Worm (Caenorhabditis elegans) whole organism, L4 larva: ENCODE data around the gene blos-7.

Source experiments
- F10B5.3 ChIP-seq: sonication (generic microtip); optimal IDR thresholded peaks from 2 replicates; lab custom pipeline; 2016; ENCODE audit warnings: mild to moderate bottlenecking, missing genetic modification characterization, missing compliant biosample characterization
- F37D6.2 ChIP-seq: sonication (generic microtip); optimal IDR thresholded peaks from 2 replicates; lab custom pipeline; 2016; ENCODE audit warnings: mild to moderate bottlenecking, missing genetic modification characterization, missing compliant biosample characterization
- F49E8.2 ChIP-seq: sonication (generic microtip); optimal IDR thresholded peaks from 2 replicates; lab custom pipeline; 2016; ENCODE audit warnings: missing compliant biosample characterization, mild to moderate bottlenecking, missing genetic modification characterization, borderline replicate concordance
- Y105C5A.15 ChIP-seq: fragments of 200-800 bp; sonication (Bioruptor generic); IDR thresholded peaks from 2 replicates; pipeline ENCODE4 v1.3.6; 2022; ENCODE audit warnings: missing genetic modification characterization, missing compliant biosample characterization
- Y48G9A.11 ChIP-seq: fragments of 200-800 bp; sonication (Bioruptor generic); IDR thresholded peaks from 2 replicates; pipeline ENCODE4 v1.3.6; 2022; ENCODE audit warnings: missing genetic modification reagents, missing genetic modification characterization, missing compliant biosample characterization
- Y5F2A.4 ChIP-seq: fragments of 200-800 bp; sonication (Bioruptor generic); optimal IDR thresholded peaks from 2 replicates; lab custom pipeline; 2018; ENCODE audit warnings: mild to moderate bottlenecking, missing genetic modification characterization, missing compliant biosample characterization
- Y75B8A.6 ChIP-seq: fragments of 200-800 bp; sonication (Bioruptor generic); IDR thresholded peaks from 2 replicates; pipeline ENCODE4 v1.3.6; 2022; ENCODE audit warnings: missing genetic modification reagents, missing genetic modification characterization, missing compliant biosample characterization
- aha-1 ChIP-seq: fragments of 150-350 bp; peaks from one replicate; lab custom pipeline; 2014; ENCODE audit warnings: missing biosample characterization, missing genetic modification characterization
- ama-1 ChIP-seq: fragments of 150-350 bp; optimal IDR thresholded peaks from 2 replicates; lab custom pipeline; 2014; ENCODE audit warnings: inconsistent platforms, mixed read lengths
- arid-1 ChIP-seq: fragments of 200-800 bp; sonication (Bioruptor generic); conservative IDR thresholded peaks from 2 replicates; pipeline ENCODE4 v1.3.6; 2022; ENCODE audit warnings: missing genetic modification reagents, missing genetic modification characterization, missing compliant biosample characterization
- ceh-20 ChIP-seq: fragments of 200-800 bp; sonication (Bioruptor generic); IDR thresholded peaks from 2 replicates; pipeline ENCODE4 v1.3.6; 2022; ENCODE audit warnings: missing genetic modification reagents, missing genetic modification characterization, missing compliant biosample characterization
- ceh-32 ChIP-seq: sonication (generic microtip); optimal IDR thresholded peaks from 2 replicates; lab custom pipeline; 2016; ENCODE audit warnings: mild to moderate bottlenecking, missing genetic modification characterization, missing compliant biosample characterization; ENCODE audit not compliant: poor library complexity
- ceh-44 ChIP-seq: fragments of 200-800 bp; sonication (Bioruptor generic); IDR thresholded peaks from 2 replicates; pipeline ENCODE4 v1.3.6; 2022; ENCODE audit warnings: missing genetic modification reagents, missing genetic modification characterization, missing compliant biosample characterization
- ceh-82 ChIP-seq: sonication (generic microtip); optimal IDR thresholded peaks from 2 replicates; lab custom pipeline; 2017; ENCODE audit warnings: missing biosample characterization, missing genetic modification characterization
- ctbp-1 ChIP-seq: fragments of 200-800 bp; sonication (Bioruptor generic); IDR thresholded peaks from 2 replicates; pipeline ENCODE4 v1.3.6; 2022; ENCODE audit warnings: missing genetic modification reagents, missing genetic modification characterization, missing compliant biosample characterization
- daf-16 ChIP-seq, 3 experiments: sonication (generic microtip); optimal IDR thresholded peaks; 2 replicates each; lab custom pipeline; 2016 to 2017; ENCODE audit warnings: missing genetic modification characterization in 3 of 3, missing genetic modification reagents in 3 of 3, mild to moderate bottlenecking in 2 of 3, missing compliant biosample characterization in 2 of 3, missing biosample characterization in 1 of 3, moderate library complexity in 1 of 3
- dpl-1 ChIP-seq: fragments of 150-350 bp; optimal IDR thresholded peaks from 2 replicates; lab custom pipeline; 2014; ENCODE audit warnings: missing biosample characterization, missing genetic modification reagents, missing genetic modification characterization
- dve-1 ChIP-seq: sonication (generic microtip); optimal IDR thresholded peaks from 2 replicates; lab custom pipeline; 2017; ENCODE audit warnings: antibody characterized with exemption, mild to moderate bottlenecking, missing genetic modification characterization, missing compliant biosample characterization; ENCODE audit not compliant: insufficient read depth
- egl-43 ChIP-seq: fragments of 200-800 bp; sonication (Bioruptor generic); IDR thresholded peaks from 2 replicates; pipeline ENCODE4 v1.3.6; 2022; ENCODE audit warnings: missing genetic modification reagents, missing genetic modification characterization, missing compliant biosample characterization
- fos-1 ChIP-seq: fragments of 150-350 bp; optimal IDR thresholded peaks from 2 replicates; lab custom pipeline; 2014; ENCODE audit warnings: missing biosample characterization, missing genetic modification characterization
- hif-1 ChIP-seq, 2 experiments: sonication (generic microtip); optimal IDR thresholded peaks; 2 replicates each; lab custom pipeline; 2016 to 2017; ENCODE audit warnings: missing compliant biosample characterization in 2 of 2, missing genetic modification characterization in 2 of 2, missing genetic modification reagents in 2 of 2, missing genotype in 2 of 2, mild to moderate bottlenecking in 1 of 2
- lin-15B ChIP-seq: fragments of 150-350 bp; sonication (generic microtip); optimal IDR thresholded peaks from 3 replicates; lab custom pipeline; 2014; ENCODE audit warnings: missing biosample characterization, missing genetic modification characterization
- lin-29 ChIP-seq: fragments of 200-800 bp; sonication (Bioruptor generic); IDR thresholded peaks from 2 replicates; pipeline ENCODE4 v1.3.6; 2022; ENCODE audit warnings: missing genetic modification reagents, missing genetic modification characterization, missing compliant biosample characterization
- mep-1 ChIP-seq: fragments of 150-350 bp; sonication (generic microtip); optimal IDR thresholded peaks from 3 replicates; lab custom pipeline; 2014; ENCODE audit warnings: missing biosample characterization, missing genetic modification characterization
- mes-2 ChIP-seq: sonication (generic microtip); optimal IDR thresholded peaks from 2 replicates; lab custom pipeline; 2016; ENCODE audit warnings: missing genotype, mild to moderate bottlenecking, missing genetic modification characterization, missing compliant biosample characterization; ENCODE audit not compliant: poor library complexity, severe bottlenecking
- mxl-2 ChIP-seq: fragments of 200-800 bp; sonication (Bioruptor generic); conservative IDR thresholded peaks from 2 replicates; pipeline ENCODE4 v1.3.6; 2022; ENCODE audit warnings: missing genetic modification reagents, missing genetic modification characterization, missing compliant biosample characterization
- nhr-10 ChIP-seq: fragments of 150-350 bp; optimal IDR thresholded peaks from 2 replicates; lab custom pipeline; 2014; ENCODE audit warnings: missing biosample characterization, missing genetic modification characterization
- nhr-11 ChIP-seq: fragments of 150-350 bp; optimal IDR thresholded peaks from 2 replicates; lab custom pipeline; 2014; ENCODE audit warnings: missing biosample characterization, missing genetic modification characterization
- nhr-42 ChIP-seq: fragments of 200-800 bp; sonication (Bioruptor generic); IDR thresholded peaks from 2 replicates; pipeline ENCODE4 v1.3.6; 2022; ENCODE audit warnings: missing genetic modification characterization, missing compliant biosample characterization
- nhr-48 ChIP-seq: sonication (generic microtip); optimal IDR thresholded peaks from 2 replicates; lab custom pipeline; 2016; ENCODE audit warnings: mild to moderate bottlenecking, missing genetic modification characterization, missing compliant biosample characterization
- nhr-6 ChIP-seq: fragments of 150-350 bp; optimal IDR thresholded peaks from 2 replicates; lab custom pipeline; 2014; ENCODE audit warnings: missing biosample characterization, missing genetic modification characterization
- pha-4 ChIP-seq, 2 experiments: fragments of 150-350 bp in 1 of 2; fragments of 200-800 bp in 1 of 2; sonication (Bioruptor generic) in 1 of 2; IDR thresholded peaks in 1 of 2; optimal IDR thresholded peaks in 1 of 2; 2 replicates each; pipeline versions ENCODE4 v1.3.6 to Lab custom; 2014 to 2022; ENCODE audit warnings: missing genetic modification characterization in 2 of 2, missing genetic modification reagents in 2 of 2, missing biosample characterization in 1 of 2, missing compliant biosample characterization in 1 of 2
- pqm-1 ChIP-seq: sonication (generic microtip); optimal IDR thresholded peaks from 2 replicates; lab custom pipeline; 2017; ENCODE audit warnings: missing biosample characterization, missing genetic modification characterization
- set-16 ChIP-seq: fragments of 200-800 bp; sonication (Bioruptor generic); IDR thresholded peaks from 2 replicates; pipeline ENCODE4 v1.3.6; 2022; ENCODE audit warnings: missing genetic modification reagents, missing genetic modification characterization, missing compliant biosample characterization
- spr-1 ChIP-seq: sonication (generic microtip); optimal IDR thresholded peaks from 2 replicates; lab custom pipeline; 2016; ENCODE audit warnings: mild to moderate bottlenecking, missing genetic modification characterization, missing compliant biosample characterization
- spr-3 ChIP-seq: fragments of 200-800 bp; sonication (Bioruptor generic); optimal IDR thresholded peaks from 2 replicates; lab custom pipeline; 2018; ENCODE audit warnings: mild to moderate bottlenecking, missing genetic modification characterization, missing compliant biosample characterization
- unc-62 ChIP-seq, 3 experiments: fragments of 150-350 bp in 1 of 3; sonication (generic microtip); optimal IDR thresholded peaks in 2 of 3; peaks in 1 of 3; 1 replicate in 1 of 3; 2 replicates in 2 of 3; lab custom pipeline; 2014 to 2017; ENCODE audit warnings: missing biosample characterization in 3 of 3, missing genetic modification characterization in 3 of 3, missing genetic modification reagents in 3 of 3, missing genotype in 1 of 3
- zag-1 ChIP-seq: fragments of 150-350 bp; optimal IDR thresholded peaks from 2 replicates; lab custom pipeline; 2014; ENCODE audit warnings: missing biosample characterization, missing genetic modification characterization
- zip-2 ChIP-seq: fragments of 150-350 bp; optimal IDR thresholded peaks from 2 replicates; lab custom pipeline; 2014; ENCODE audit warnings: missing biosample characterization, missing genetic modification characterization
- ztf-7 ChIP-seq: fragments of 150-350 bp; optimal IDR thresholded peaks from 2 replicates; lab custom pipeline; 2014; ENCODE audit warnings: missing biosample characterization, missing genetic modification characterization

The blos-7 gene

ce11 chrIV:3578667-3579066 is 4.0 kb downstream of the blos-7 start:
- peak in 1 of 2 experiments; percentile 72 for TF ChIP-seq unc-62 (GFP tag; optimal IDR thresholded peaks at IDR 0.05 in 1 of 2; lab: Kevin White, UChicago)
- TF ChIP-seq unc-62 (tag; optimal IDR thresholded peaks at IDR 0.05; lab: Kevin White, UChicago) = no peak
- no peak for TF ChIP-seq F49E8.2 (tag; lab: Kevin White, UChicago)

DNA sequence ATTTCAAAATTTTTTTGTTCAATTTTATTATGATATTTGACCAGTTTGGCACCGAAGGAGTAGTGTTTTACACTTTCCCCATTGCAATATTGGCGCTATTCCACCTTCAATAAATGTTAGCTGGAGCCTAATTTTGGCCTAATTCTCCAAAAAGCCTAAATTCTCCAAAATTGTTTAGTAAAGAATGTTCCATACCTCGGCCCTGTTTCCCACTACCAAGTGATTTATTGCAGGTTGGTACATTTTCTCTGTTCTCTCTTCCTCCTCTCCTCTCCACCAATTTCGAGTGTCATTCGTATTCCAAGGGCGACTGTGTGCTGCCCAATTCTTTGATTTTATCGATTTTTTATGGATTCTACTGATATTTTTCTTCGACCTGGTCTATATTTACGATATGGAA is 4.6 kb downstream of the blos-7 start, which contains the start of gene Y37E11B.2:
Gene Y37E11B.2 (plus strand): TSS at position 301 of the 400 bp plus-strand sequence.
- no peak for TF ChIP-seq mxl-2 (GFP tag; lab: Robert Waterston, UW)
- TF ChIP-seq egl-43 (GFP tag; lab: Robert Waterston, UW) = no peak
- no peak for TF ChIP-seq hif-1 (tag; optimal IDR thresholded peaks at IDR 0.05; lab: Kevin White, UChicago)
- no peak for TF ChIP-seq lin-29 (GFP tag; lab: Robert Waterston, UW)
- TF ChIP-seq spr-1 (tag; lab: Kevin White, UChicago) = no peak
- TF ChIP-seq zag-1 = no peak
- TF ChIP-seq Y5F2A.4 (GFP tag; lab: Kevin White, UChicago) = no peak
- TF ChIP-seq ama-1 (lab: Kevin White, UChicago) = no peak
- no peak for TF ChIP-seq zip-2
- no peak for TF ChIP-seq ceh-82
- no peak for TF ChIP-seq set-16

DNA sequence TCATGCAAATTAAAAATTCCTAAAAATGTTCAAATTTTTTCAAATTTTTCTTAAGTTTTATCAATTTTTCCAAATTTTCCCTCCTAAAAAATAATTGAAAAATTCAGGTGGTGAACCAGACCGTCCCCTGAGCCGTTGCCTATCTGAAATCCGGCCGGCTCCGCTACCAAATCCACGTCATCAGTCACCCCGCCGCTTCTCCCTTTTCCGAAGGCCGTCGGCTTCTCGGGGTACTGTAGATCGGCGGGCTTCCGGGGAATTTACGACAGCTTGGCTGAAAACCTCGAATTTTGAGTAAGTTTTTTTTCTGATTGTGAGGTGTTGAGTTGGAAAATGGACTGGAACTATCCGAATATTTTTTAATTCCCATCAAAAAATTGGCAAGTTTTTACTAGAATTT is 12.1 kb downstream of the blos-7 start:
- peak; percentile 69 for TF ChIP-seq set-16
- TF ChIP-seq F37D6.2 = no peak

DNA sequence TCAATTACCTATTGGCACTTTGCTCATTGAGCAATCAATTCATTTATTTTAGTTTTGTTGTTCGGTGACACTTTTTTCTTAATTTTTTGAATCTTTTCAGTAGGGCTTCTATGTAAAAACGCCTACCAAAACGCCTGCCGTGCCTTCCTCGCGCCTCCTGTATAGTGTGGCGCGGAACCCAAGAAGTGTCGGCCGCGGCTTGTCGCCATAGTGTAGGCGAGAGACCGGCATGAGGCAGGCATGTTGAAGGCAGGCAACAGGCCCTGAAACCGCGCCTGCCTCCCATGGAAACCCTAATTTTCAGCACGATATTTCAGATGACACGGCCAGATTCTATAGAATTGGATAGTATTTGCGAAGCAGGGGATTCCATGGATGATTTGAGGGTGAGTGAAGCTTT is 14.1 kb downstream of the blos-7 start, which contains the start of gene otpl-1:
Gene otpl-1 (plus strand): TSS at position 372 of the 400 bp plus-strand sequence.
- no peak for TF ChIP-seq dve-1 (tag; lab: Kevin White, UChicago)
- peak; percentile 47; the same call in 1 of the 2 replicates for TF ChIP-seq set-16
- no peak for TF ChIP-seq daf-16 (GFP tag; optimal IDR thresholded peaks at IDR 0.05; lab: Kevin White, UChicago)
- no peak for TF ChIP-seq daf-16 (tag; optimal IDR thresholded peaks at IDR 0.05; lab: Kevin White, UChicago)
- no peak for TF ChIP-seq mes-2
- TF ChIP-seq aha-1 (tag; lab: Kevin White, UChicago) = no peak
- TF ChIP-seq arid-1 (GFP tag; lab: Robert Waterston, UW) = no peak

ce11 chrIV:3564901-3565300 is 17.8 kb downstream of the blos-7 start, which contains the start of gene sre-5:
Gene sre-5 (plus strand): TSS chrIV:3565201.
- TF ChIP-seq ceh-44 (GFP tag; lab: Robert Waterston, UW) (no peak), Y105C5A.15 (GFP tag; lab: Robert Waterston, UW) (no peak), Y48G9A.11 (GFP tag; lab: Robert Waterston, UW) (no peak), aha-1 (tag; lab: Kevin White, UChicago) (peak; percentile 12), nhr-10 (tag; lab: Kevin White, UChicago) (no peak), Y75B8A.6 (GFP tag; lab: Robert Waterston, UW) (no peak), spr-3 (GFP tag; lab: Kevin White, UChicago) (no peak), nhr-48 (no peak), lin-15B (tag; lab: Kevin White, UChicago) (no peak)

ce11 chrIV:3559201-3559600 is 23.5 kb downstream of the blos-7 start:
- TF ChIP-seq aha-1 (tag; lab: Kevin White, UChicago) (peak; percentile 93), set-16 (no peak)

DNA sequence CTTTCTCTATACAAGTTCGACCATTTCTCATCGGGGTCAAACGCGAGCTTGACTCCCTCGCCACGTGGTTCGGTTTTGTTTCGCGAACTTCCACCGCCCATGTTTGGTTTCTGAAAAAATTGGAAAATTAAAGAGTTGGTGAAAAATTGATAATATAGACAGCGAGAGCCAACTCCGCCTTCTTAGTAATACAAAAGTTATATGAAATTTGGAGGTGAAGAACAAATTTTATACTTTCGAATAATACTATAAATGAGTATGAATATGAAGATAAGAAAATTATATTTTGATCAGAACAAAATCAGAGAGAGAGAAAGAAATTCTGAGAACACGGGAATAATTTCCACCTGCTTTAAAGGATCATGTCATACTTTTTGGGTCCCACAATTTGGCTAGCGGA is 25.4 kb downstream of the blos-7 start, which contains the start of gene osm-9:
Gene osm-9 (minus strand): TSS at position 101 of the 400 bp plus-strand sequence.
- TF ChIP-seq mep-1 (tag; lab: Kevin White, UChicago) = no peak
- no peak for TF ChIP-seq fos-1 (tag; lab: Kevin White, UChicago)
- TF ChIP-seq F10B5.3 (tag; lab: Kevin White, UChicago) = no peak
- TF ChIP-seq dpl-1 (GFP tag; lab: Kevin White, UChicago) = no peak
- no peak for TF ChIP-seq nhr-6 (tag; lab: Kevin White, UChicago)
- TF ChIP-seq ztf-7 (tag; lab: Kevin White, UChicago) = no peak
- no peak for TF ChIP-seq ctbp-1 (GFP tag; lab: Robert Waterston, UW)
- TF ChIP-seq aha-1 (tag; lab: Kevin White, UChicago) = no peak
- no peak for TF ChIP-seq pqm-1 (tag; lab: Kevin White, UChicago)
- TF ChIP-seq ceh-20 (GFP tag; lab: Robert Waterston, UW) = no peak
- no peak for TF ChIP-seq ceh-32 (tag; lab: Kevin White, UChicago)
- no peak for TF ChIP-seq nhr-11
- TF ChIP-seq nhr-42 (GFP tag; lab: Robert Waterston, UW) = no peak
- no peak for TF ChIP-seq pha-4 (GFP tag; IDR thresholded peaks at IDR 0.05; lab: Robert Waterston, UW)
- TF ChIP-seq pha-4 (tag; optimal IDR thresholded peaks at IDR 0.05; lab: Kevin White, UChicago) = no peak
